Worm (Caenorhabditis elegans) whole organism, midembryonic: ENCODE results near the gene T05C7.5.
A peak's percentile ranks its signal among the peaks of the same experiment; 100 is the strongest.
"Not testable (repeated sequence)": the region's sequence is repeated elsewhere in the genome, so short reads cannot be mapped to it uniquely, and the experiment has no call there.

Source experiments
- T22C8.4 ChIP-seq: fragments of 200-800 bp; sonication (Bioruptor generic); IDR thresholded peaks from 2 replicates; pipeline ENCODE4 v1.3.6; 2022; ENCODE audit warnings: missing genetic modification characterization, missing compliant biosample characterization
- cog-1 ChIP-seq: sonication (generic microtip); optimal IDR thresholded peaks from 2 replicates; lab custom pipeline; 2016; ENCODE audit warnings: missing genetic modification characterization, missing compliant biosample characterization
- flt-1 ChIP-seq: fragments of 200-800 bp; sonication (Bioruptor generic); IDR thresholded peaks from 2 replicates; pipeline ENCODE4 v1.3.6; 2022; ENCODE audit warnings: missing genetic modification characterization, missing compliant biosample characterization
- klf-2 ChIP-seq: fragments of 200-800 bp; sonication (Bioruptor generic); conservative IDR thresholded peaks from 2 replicates; pipeline ENCODE4 v1.3.6; 2022; ENCODE audit warnings: missing genetic modification reagents, missing genetic modification characterization, missing compliant biosample characterization
- med-1 ChIP-seq: sonication (generic microtip); optimal IDR thresholded peaks from 2 replicates; lab custom pipeline; 2017; ENCODE audit warnings: missing genetic modification characterization, mild to moderate bottlenecking, missing compliant biosample characterization, antibody characterized with exemption, missing genetic modification reagents; ENCODE audit not compliant: insufficient read depth
- ref-1 ChIP-seq: fragments of 200-800 bp; sonication (Bioruptor generic); conservative IDR thresholded peaks from 2 replicates; pipeline ENCODE4 v1.3.6; 2022; ENCODE audit warnings: missing genetic modification reagents, missing genetic modification characterization, missing compliant biosample characterization
- tab-1 ChIP-seq: fragments of 200-800 bp; sonication (Bioruptor generic); IDR thresholded peaks from 2 replicates; pipeline ENCODE4 v1.3.6; 2022; ENCODE audit warnings: missing genetic modification characterization, missing compliant biosample characterization
- ztf-23 ChIP-seq: fragments of 200-800 bp; sonication (Bioruptor generic); IDR thresholded peaks from 2 replicates; pipeline ENCODE4 v1.3.6; 2022; ENCODE audit warnings: missing genetic modification reagents, missing genetic modification characterization, missing compliant biosample characterization
- ztf-29 ChIP-seq: fragments of 200-800 bp; sonication (Bioruptor generic); IDR thresholded peaks from 2 replicates; pipeline ENCODE4 v1.3.6; 2022; ENCODE audit warnings: missing genetic modification reagents, missing genetic modification characterization, missing compliant biosample characterization

The T05C7.5 gene

DNA sequence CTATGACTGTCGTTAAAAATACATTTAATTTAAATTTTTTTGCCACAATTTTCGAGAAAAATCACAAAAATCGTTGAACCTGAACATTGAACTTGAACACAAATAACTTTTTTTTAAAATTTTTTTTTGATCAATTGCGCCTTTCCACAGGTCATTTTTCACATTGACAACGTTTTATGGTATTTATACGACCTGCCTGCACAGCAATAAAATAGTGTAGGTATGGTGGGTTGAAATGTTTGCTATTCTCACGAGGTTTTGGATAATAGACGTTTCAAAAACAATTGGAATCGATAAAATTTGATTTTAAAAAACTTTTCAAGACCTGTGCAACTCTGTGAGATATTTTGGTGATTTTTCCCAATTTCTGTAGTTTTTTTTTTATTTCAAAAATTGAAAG is 19.5 kb upstream of the T05C7.5 start:
- TF ChIP-seq med-1 (GFP tag; lab: Kevin White, UChicago) (no peak), cog-1 (tag; lab: Kevin White, UChicago) (no peak), T22C8.4 (GFP tag; lab: Robert Waterston, UW) (no peak), ztf-29 (no peak), ztf-23 (GFP tag; lab: Robert Waterston, UW) (no peak), tab-1 (no peak), klf-2 (GFP tag; lab: Robert Waterston, UW) (no peak)

DNA sequence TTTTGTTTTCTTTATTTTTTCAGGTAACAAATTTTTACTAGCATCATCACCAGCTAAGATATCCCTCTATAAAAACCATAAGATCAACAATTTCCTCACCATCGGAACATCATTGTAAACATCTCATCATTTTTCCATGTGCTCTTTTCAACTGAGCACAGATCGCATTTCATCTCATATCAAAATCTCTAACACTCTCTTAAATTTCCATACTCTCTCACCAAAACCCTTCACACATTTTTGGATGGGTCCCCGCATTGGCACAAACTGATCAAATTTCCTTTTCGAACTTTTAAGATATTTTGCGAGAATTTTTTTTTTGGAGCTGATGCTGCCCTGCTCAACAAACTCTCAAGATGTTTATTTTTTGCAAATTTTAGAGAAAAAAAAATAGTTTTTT is 18.7 kb upstream of the T05C7.5 start:
- TF ChIP-seq cog-1 (tag; lab: Kevin White, UChicago) = no peak
- TF ChIP-seq T22C8.4 (GFP tag; lab: Robert Waterston, UW) = no peak
- TF ChIP-seq tab-1 = no peak
- TF ChIP-seq med-1 (GFP tag; lab: Kevin White, UChicago) = no peak
- TF ChIP-seq ref-1 (GFP tag; lab: Robert Waterston, UW) = no peak
- no peak for TF ChIP-seq flt-1 (GFP tag; lab: Robert Waterston, UW)
- no peak for TF ChIP-seq ztf-29
- TF ChIP-seq klf-2 (GFP tag; lab: Robert Waterston, UW) = no peak
- TF ChIP-seq ztf-23 (GFP tag; lab: Robert Waterston, UW) = no peak

DNA sequence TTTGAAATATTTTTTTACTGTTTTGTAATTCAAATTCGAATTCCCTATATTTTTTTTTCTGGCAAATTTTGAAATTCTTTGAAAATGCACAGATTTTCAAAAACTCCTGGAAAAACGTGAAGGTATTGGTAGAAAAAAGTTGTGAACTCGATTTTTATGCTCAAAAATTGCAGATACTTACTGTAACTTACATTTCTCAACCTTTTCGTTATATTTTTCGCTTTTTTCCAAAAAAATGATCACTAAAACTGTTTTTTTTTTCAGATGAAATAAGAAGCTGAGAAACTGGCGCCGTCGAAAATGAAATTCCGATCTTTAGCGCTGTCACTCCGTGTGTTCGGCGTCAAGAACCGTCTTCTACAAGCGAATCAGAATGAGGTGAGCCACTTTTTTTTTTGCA is 17.4 kb upstream of the T05C7.5 start, which contains the start of gene T05C7.8:
T05C7.8 (plus strand) TSS at position 301 of the 400 bp plus-strand sequence.
- TF ChIP-seq ztf-29 (no peak), tab-1 (no peak), ref-1 (GFP tag; lab: Robert Waterston, UW) (no peak), T22C8.4 (GFP tag; lab: Robert Waterston, UW) (no peak), ztf-23 (GFP tag; lab: Robert Waterston, UW) (no peak), flt-1 (GFP tag; lab: Robert Waterston, UW) (no peak), med-1 (GFP tag; lab: Kevin White, UChicago) (no peak), cog-1 (tag; lab: Kevin White, UChicago) (no peak), klf-2 (GFP tag; lab: Robert Waterston, UW) (no peak)

DNA sequence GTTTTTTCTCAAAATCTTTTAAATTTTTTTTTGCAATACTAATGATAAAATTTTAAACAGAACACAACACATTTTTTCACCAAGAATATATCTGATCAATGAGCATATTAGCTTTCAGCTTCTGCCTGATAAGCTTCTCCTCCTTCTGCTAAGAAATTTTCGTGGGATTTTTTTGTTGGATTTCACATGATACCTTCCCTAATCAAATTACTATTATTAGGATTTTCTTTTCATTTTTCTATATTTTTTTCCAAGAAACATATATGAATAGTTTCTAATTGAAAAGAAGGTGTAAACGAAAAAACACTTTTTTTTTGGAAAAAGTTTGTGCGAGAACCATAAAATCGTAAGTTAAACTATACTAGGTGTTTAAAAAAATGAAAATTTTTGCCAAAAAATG is 14.5 kb upstream of the T05C7.5 start:
- TF ChIP-seq klf-2 (GFP tag; lab: Robert Waterston, UW) (no peak), ztf-29 (no peak), med-1 (GFP tag; lab: Kevin White, UChicago) (no peak), ref-1 (GFP tag; lab: Robert Waterston, UW) (no peak), ztf-23 (GFP tag; lab: Robert Waterston, UW) (no peak), cog-1 (tag; lab: Kevin White, UChicago) (no peak), tab-1 (no peak), flt-1 (GFP tag; lab: Robert Waterston, UW) (no peak), T22C8.4 (GFP tag; lab: Robert Waterston, UW) (no peak)

DNA sequence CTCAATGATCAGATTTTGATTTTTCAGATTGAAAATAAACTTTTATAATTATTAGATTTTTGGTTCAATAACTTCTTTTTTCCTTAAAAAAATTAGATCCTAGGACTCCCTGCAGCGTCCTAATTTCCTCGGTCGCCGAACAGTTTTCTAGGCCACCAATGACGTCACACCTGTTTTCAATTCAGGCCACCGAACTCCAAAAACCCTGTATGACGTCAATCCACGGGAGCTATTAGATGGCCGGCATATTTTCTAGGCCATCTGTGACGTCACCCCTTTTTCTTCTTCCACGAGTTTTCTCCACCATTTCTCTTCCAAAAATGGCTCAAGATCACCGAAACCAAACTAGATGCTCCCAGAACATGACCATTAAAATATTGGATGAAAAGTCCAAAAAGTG is 12.5 kb upstream of the T05C7.5 start:
- no peak for TF ChIP-seq klf-2 (GFP tag; lab: Robert Waterston, UW)
- no peak for TF ChIP-seq flt-1 (GFP tag; lab: Robert Waterston, UW)

DNA sequence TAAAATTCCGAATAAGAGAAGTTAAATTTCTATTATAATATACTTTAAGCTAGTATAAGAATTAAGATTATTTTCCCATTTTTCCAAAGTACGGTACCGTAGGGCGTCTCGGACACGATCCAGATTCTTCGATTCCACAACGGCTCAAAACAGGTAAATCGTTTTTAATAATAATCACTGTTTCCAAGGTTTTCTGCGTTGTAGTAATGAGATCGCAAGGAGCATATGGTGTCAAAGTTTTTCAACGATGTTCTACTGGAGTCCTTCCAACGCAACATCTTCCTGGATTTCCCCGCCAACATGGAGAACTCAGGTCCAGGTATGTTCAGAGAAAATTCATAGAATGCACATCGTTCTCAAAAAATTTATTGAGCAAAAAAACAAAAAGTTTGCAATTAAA is 2.7 kb upstream of the T05C7.5 start, which contains the start of gene T05C7.7:
T05C7.7 (plus strand) TSS at position 301 of the 400 bp plus-strand sequence.
- TF ChIP-seq flt-1 (GFP tag; lab: Robert Waterston, UW); med-1 (GFP tag; lab: Kevin White, UChicago); ref-1 (GFP tag; lab: Robert Waterston, UW): not testable (repeated sequence)

DNA sequence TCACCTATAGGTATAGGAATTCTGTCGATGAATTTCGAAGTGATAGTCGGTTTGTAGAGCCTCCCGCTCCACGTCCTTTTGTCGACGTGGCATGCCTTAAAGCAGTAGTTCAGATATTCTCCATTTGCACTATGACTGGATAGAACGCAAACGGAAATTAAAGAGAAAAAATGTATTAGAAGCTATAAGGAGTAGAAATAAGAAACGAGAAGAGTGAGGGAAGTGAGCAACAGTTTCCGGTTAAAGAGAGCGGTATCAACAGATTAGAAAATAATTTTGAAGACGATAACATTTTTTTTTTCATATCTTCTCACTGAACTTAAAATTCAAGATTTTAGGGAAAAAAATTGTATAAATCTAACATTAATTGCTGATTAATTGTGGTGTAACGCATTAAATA is 5.2 kb downstream of the T05C7.5 start, which contains the start of gene T05C7.4:
T05C7.4 (minus strand) TSS at position 101 of the 400 bp plus-strand sequence.
- no peak for TF ChIP-seq ref-1 (GFP tag; lab: Robert Waterston, UW)
- TF ChIP-seq klf-2 (GFP tag; lab: Robert Waterston, UW) = no peak
- no peak for TF ChIP-seq flt-1 (GFP tag; lab: Robert Waterston, UW)
- TF ChIP-seq cog-1 (tag; lab: Kevin White, UChicago) = no peak
- no peak for TF ChIP-seq T22C8.4 (GFP tag; lab: Robert Waterston, UW)
- TF ChIP-seq ztf-29 = no peak
- TF ChIP-seq tab-1 = no peak
- no peak for TF ChIP-seq med-1 (GFP tag; lab: Kevin White, UChicago)
- no peak for TF ChIP-seq ztf-23 (GFP tag; lab: Robert Waterston, UW)

DNA sequence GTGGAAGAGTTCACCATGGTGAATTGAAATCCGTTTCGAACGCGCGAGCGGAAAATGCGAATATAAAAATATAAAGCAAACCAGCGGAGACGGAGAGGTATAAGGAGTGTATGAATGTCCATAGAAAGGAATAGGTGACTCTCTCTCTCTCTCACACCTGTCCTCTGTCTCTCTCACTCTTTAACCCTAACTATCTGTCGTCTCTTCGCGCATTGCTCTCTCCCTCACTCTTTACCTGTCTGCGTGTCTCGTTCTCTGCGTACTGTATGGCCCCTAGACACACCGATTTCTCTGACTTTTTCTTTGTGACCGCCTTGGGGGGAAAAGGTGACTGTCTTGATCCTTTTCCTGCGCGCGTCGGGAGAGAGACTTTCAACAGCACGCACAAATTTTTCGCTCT is 7.5 kb downstream of the T05C7.5 start:
- TF ChIP-seq T22C8.4 (GFP tag; lab: Robert Waterston, UW) = no peak
- TF ChIP-seq flt-1 (GFP tag; lab: Robert Waterston, UW) = 0 out of 2 replicates have a peak, but pooled peaks have one; percentile 23

DNA sequence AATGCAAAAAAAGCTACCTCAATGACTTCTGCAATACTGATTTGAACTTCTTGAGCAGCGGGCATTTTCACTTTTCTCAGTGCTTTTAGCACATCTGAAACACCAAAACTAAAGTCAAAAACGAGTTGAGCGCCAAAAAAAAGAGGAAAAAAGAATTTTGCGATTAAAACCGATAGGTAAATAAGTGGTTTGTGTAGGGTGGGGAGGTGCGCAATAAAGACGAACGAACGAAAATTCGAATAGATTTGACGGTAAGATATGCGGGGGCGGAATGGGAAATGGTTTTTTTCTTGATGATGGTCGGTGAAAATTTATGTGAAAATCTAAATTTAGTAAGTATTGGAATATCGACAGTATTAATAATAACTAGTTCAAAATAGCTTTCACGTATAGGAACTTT is 9.9 kb downstream of the T05C7.5 start, which contains the start of gene frm-5.1:
frm-5.1 (minus strand) TSS at position 101 of the 400 bp plus-strand sequence.
- TF ChIP-seq ref-1 (GFP tag; lab: Robert Waterston, UW) (no peak), ztf-29 (no peak), T22C8.4 (GFP tag; lab: Robert Waterston, UW) (no peak), med-1 (GFP tag; lab: Kevin White, UChicago) (no peak), cog-1 (tag; lab: Kevin White, UChicago) (no peak), klf-2 (GFP tag; lab: Robert Waterston, UW) (no peak), ztf-23 (GFP tag; lab: Robert Waterston, UW) (no peak), tab-1 (no peak), flt-1 (GFP tag; lab: Robert Waterston, UW) (no peak)

DNA sequence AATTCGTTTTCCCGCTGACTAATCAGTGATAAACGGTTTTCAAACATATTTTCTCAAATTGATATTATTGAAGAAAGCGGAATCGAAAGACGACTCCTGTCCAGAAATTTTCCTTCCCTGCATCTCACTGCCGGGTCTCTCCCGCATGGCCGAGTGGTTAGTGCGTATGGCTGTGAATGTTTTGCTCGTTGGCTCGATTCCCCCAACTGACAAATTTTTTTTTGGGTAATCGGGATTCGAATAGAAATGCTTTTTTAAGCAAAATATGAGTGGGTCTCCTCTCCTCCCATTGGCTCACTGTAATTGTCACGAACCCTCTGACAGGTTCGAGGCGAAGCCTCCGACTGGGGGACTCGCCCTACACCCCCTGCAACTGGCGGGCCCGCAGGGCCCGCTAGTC is 41.4 kb downstream of the T05C7.5 start:
- TF ChIP-seq tab-1 = 0 out of 2 replicates have a peak, but pooled peaks have one; percentile 16
